Fruit fly (Drosophila melanogaster) whole organism, pupa: ENCODE data around the gene mats.

Source experiments
- CG34367 ChIP-seq: fragments of 200-800 bp; sonication (Bioruptor generic); optimal IDR thresholded peaks from 2 replicates; lab custom pipeline; 2018; ENCODE audit warnings: missing biosample characterization, mild to moderate bottlenecking, missing genetic modification characterization
- CG9948 ChIP-seq: fragments of 200-800 bp; sonication (Bioruptor generic); optimal IDR thresholded peaks from 2 replicates; lab custom pipeline; 2018; ENCODE audit warnings: missing biosample characterization, mild to moderate bottlenecking, missing genetic modification characterization, moderate library complexity
- D1 ChIP-seq: fragments of 200-800 bp; sonication (Bioruptor generic); optimal IDR thresholded peaks from 2 replicates; lab custom pipeline; 2018; ENCODE audit warnings: missing biosample characterization, mild to moderate bottlenecking, missing genetic modification characterization, moderate library complexity
- Ets98B ChIP-seq: fragments of 200-800 bp; sonication (Bioruptor generic); IDR thresholded peaks from 2 replicates; pipeline ENCODE4 v1.3.6; 2022; ENCODE audit warnings: missing biosample characterization, missing genetic modification characterization
- Snoo ChIP-seq: fragments of 200-800 bp; sonication (Bioruptor generic); optimal IDR thresholded peaks from 3 replicates; lab custom pipeline; 2017; ENCODE audit warnings: missing biosample characterization, mild to moderate bottlenecking, missing genetic modification characterization, inconsistent platforms
- gl ChIP-seq: fragments of 200-800 bp; sonication (Bioruptor generic); optimal IDR thresholded peaks from 2 replicates; lab custom pipeline; 2018; ENCODE audit warnings: missing biosample characterization, mild to moderate bottlenecking, missing genetic modification characterization

- no peak for TF ChIP-seq CG34367 (tag; lab: Kevin White, UChicago)
- TF ChIP-seq Snoo (tag; lab: Kevin White, UChicago) = no peak
- TF ChIP-seq CG9948 = no peak
- no peak for TF ChIP-seq D1 (tag; lab: Kevin White, UChicago)
- no peak for TF ChIP-seq gl (tag; lab: Kevin White, UChicago)
- TF ChIP-seq Ets98B = no peak
These were observed 49.1 kb downstream of the mats start for dm6 chr3R:22470064-22470463.
